Worm (Caenorhabditis elegans): ENCODE results near the gene cnp-3.

DNA sequence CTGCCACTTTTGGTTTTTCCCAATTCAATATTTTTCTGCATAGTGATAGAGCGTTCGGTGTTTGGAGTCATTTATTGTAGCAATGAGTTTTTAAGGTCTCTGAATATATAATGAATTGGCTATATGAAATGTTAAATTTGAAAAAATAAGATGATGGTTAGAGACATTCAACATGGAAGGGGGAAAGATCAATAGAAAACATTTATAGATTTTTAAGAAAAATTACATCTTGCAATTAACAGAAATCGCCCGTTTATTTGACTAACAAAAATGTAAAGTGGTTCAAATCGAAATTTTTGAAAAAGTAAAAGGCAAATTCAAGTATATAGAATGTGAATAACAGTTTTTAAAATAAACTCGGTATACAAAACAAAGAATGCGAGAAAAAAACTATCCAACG, 27.4 kb downstream of the cnp-3 start, which contains the start of gene lido-5:
- no peak for TF ChIP-seq him-1 (tag; optimal IDR thresholded peaks at IDR 0.05)
- TF ChIP-seq dao-5 (tag; optimal IDR thresholded peaks at IDR 0.05) = no peak
